Fruit fly (Drosophila melanogaster) whole organism, wandering third instar larva: ENCODE measurements around the gene CG31807.
A peak's percentile ranks its signal among the peaks of the same experiment; 100 is the strongest.

Experiments
- Dfd ChIP-seq: fragments of >200 bp; optimal IDR thresholded peaks from 2 replicates; lab custom pipeline; 2017; ENCODE audit warnings: missing biosample characterization, missing genetic modification characterization
- Dif ChIP-seq: fragments of 200-275, 200-300 bp; sonication (Bioruptor generic); optimal IDR thresholded peaks from 2 replicates; lab custom pipeline; 2018; ENCODE audit warnings: missing biosample characterization, missing genetic modification characterization; ENCODE audit not compliant: partially characterized antibody
- Hr78 ChIP-seq: fragments of >200 bp; optimal IDR thresholded peaks from 2 replicates; lab custom pipeline; 2017; ENCODE audit warnings: missing biosample characterization, missing genetic modification characterization
- OdsH ChIP-seq: fragments of 200-800 bp; sonication (Bioruptor generic); optimal IDR thresholded peaks from 2 replicates; lab custom pipeline; 2016; ENCODE audit warnings: missing biosample characterization, mild to moderate bottlenecking, missing genetic modification characterization
- fru ChIP-seq: fragments of 200-800 bp; sonication (Bioruptor generic); optimal IDR thresholded peaks from 3 replicates; lab custom pipeline; 2016; ENCODE audit warnings: missing biosample characterization, mild to moderate bottlenecking, missing genetic modification characterization

dm6 chr2L:16720707-16721700, 37.2 kb upstream of the CG31807 start:
- peak; percentile 96 for TF ChIP-seq fru (GFP tag; lab: Kevin White, UChicago)
- TF ChIP-seq Dif (GFP tag; lab: Kevin White, UChicago) = peak; percentile 58
- TF ChIP-seq OdsH (GFP tag; lab: Kevin White, UChicago) = peak; percentile 98
- TF ChIP-seq Hr78 = no peak
- peak; percentile 64 for TF ChIP-seq Dfd (GFP tag; lab: Kevin White, UChicago)
